Worm (Caenorhabditis elegans): Measurements from ENCODE around the gene pmp-1.

DNA sequence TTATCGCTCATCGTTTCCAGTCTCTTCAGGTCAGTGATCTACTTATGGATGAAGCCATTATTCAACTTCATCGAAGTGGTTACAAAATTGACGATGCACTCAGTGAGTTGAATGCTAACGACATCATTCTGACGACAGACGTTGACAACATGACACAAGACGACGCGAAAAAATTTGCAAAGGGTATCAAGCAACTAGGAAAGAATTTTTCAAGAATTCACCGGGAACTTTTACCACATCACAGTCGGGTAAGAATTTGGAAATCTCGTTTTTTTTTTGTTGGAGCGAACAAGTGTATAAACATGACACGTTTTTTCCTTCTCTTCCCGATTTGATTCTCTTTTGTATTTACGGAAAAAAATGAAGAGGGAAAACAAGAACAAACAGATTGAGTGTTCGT is 42.9 kb downstream of the pmp-1 start:
- no peak for TF ChIP-seq dao-5 (tag; optimal IDR thresholded peaks at IDR 0.05)
- no peak for TF ChIP-seq W03F9.2 (tag; optimal IDR thresholded peaks at IDR 0.05)
